Fruit fly (Drosophila melanogaster): Measurements from ENCODE around the gene CG4789.
A peak's percentile ranks its signal among the peaks of the same experiment; 100 is the strongest.

Gene CG4789

DNA sequence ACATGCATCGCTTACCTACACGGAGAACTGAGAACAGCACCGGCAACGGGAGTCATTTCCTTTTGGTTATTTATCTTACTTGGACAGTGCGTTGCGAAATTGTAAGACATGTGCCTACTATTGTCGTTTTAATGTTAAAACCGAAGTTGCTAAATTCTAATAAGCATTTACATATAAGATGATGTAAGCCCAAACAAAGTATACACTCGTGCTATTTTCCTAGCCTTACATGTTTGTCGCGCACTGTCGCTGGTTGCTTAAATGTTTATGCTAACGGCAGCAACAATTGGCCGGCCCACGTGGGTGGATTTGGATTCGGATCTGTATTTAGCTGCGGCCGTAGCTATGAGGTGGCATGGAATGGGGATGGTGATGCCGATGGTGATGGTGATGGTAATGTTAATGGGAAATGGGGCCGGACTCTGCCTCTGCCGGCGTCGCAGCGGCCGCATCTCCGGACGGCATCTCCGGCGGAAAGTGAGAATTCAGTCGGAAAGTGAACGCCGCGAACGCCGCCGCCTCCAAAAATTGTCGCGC, 10.6 kb downstream of the CG4789 start, which contains the start of gene CG4829 (continued):
- no peak for TF ChIP-seq CG2129 (GFP tag; IDR thresholded peaks at IDR 0.05; ENCODE audit: partially characterized antibody)
- TF ChIP-seq Tbp (GFP tag; optimal IDR thresholded peaks at IDR 0.05), result no peak
- TF ChIP-seq CG1602 (GFP tag; optimal IDR thresholded peaks at IDR 0.05), result peak; percentile 75
- peak; percentile 77 for TF ChIP-seq CG9727 (GFP tag; optimal IDR thresholded peaks at IDR 0.05)
- peak; percentile 94 for TF ChIP-seq dmrt99B (tag; optimal IDR thresholded peaks at IDR 0.05)
- TF ChIP-seq ATbp (GFP tag; optimal IDR thresholded peaks at IDR 0.05), result peak; percentile 90
- TF ChIP-seq CG15011 (GFP tag; optimal IDR thresholded peaks at IDR 0.05), result peak; percentile 76
- no peak for TF ChIP-seq cad (GFP tag; optimal IDR thresholded peaks at IDR 0.05)
- TF ChIP-seq CG33557 (GFP tag; optimal IDR thresholded peaks at IDR 0.05), result peak; percentile 52
- TF ChIP-seq CG4707 (GFP tag; optimal IDR thresholded peaks at IDR 0.05), result peak; percentile 74
- TF ChIP-seq CG12104 (GFP tag; optimal IDR thresholded peaks at IDR 0.05), result peak; percentile 79
- peak; percentile 66 for TF ChIP-seq CHES-1-like (GFP tag; optimal IDR thresholded peaks at IDR 0.05)
- peak; percentile 77 for TF ChIP-seq tx (GFP tag; optimal IDR thresholded peaks at IDR 0.05)
- TF ChIP-seq cg (GFP tag; optimal IDR thresholded peaks at IDR 0.05), result no peak
- peak; percentile 70 for TF ChIP-seq Camta (GFP tag; optimal IDR thresholded peaks at IDR 0.05)
- TF ChIP-seq Deaf1 (tag; optimal IDR thresholded peaks at IDR 0.05), result peak; percentile 63
- TF ChIP-seq CG1024 (GFP tag; IDR thresholded peaks at IDR 0.05), result peak; percentile 59
- peak; percentile 40 for TF ChIP-seq tup (GFP tag; optimal IDR thresholded peaks at IDR 0.05)
- 0 out of 2 replicates have a peak, but pooled peaks have one; percentile 49 for TF ChIP-seq CG16779 (GFP tag; IDR thresholded peaks at IDR 0.05)
- TF ChIP-seq dm (GFP tag; optimal IDR thresholded peaks at IDR 0.05), result peak; percentile 74
- TF ChIP-seq Aef1 (GFP tag; IDR thresholded peaks at IDR 0.05), result peak; percentile 86
- peak; percentile 88 for TF ChIP-seq nerfin-1 (tag; optimal IDR thresholded peaks at IDR 0.05)
- peak; percentile 66 for TF ChIP-seq NC2β (GFP tag; optimal IDR thresholded peaks at IDR 0.05)
- peak; percentile 81 for TF ChIP-seq CG13894 (tag; optimal IDR thresholded peaks at IDR 0.05)
- TF ChIP-seq Neu2 (GFP tag; optimal IDR thresholded peaks at IDR 0.05; ENCODE audit: borderline replicate concordance), result peak; percentile 22
- TF ChIP-seq CG10959 (GFP tag; IDR thresholded peaks at IDR 0.05), result peak; percentile 78
- TF ChIP-seq CG4820 (GFP tag; optimal IDR thresholded peaks at IDR 0.05), result peak; percentile 88
- TF ChIP-seq CG17568 (GFP tag; optimal IDR thresholded peaks at IDR 0.05), result peak; percentile 75
- peak; percentile 52 for TF ChIP-seq slou (GFP tag; optimal IDR thresholded peaks at IDR 0.05)
- TF ChIP-seq stc (GFP tag; IDR thresholded peaks at IDR 0.05), result peak; percentile 87
- TF ChIP-seq Antp (GFP tag; optimal IDR thresholded peaks at IDR 0.05), result peak; percentile 87
- TF ChIP-seq tin (GFP tag; optimal IDR thresholded peaks at IDR 0.05), result peak; percentile 88
- peak; percentile 25; the same call in 1 of the 2 replicates for TF ChIP-seq Poxn (GFP tag; IDR thresholded peaks at IDR 0.05)
- TF ChIP-seq yki (optimal IDR thresholded peaks at IDR 0.05), result no peak
- peak; percentile 92 for TF ChIP-seq sisA (GFP tag; IDR thresholded peaks at IDR 0.05)
- peak; percentile 73 for TF ChIP-seq ro (GFP tag; IDR thresholded peaks at IDR 0.05)
- peak; percentile 93 for TF ChIP-seq HLH3B (GFP tag; IDR thresholded peaks at IDR 0.05)
- TF ChIP-seq CG30020 (tag; optimal IDR thresholded peaks at IDR 0.05), result peak; percentile 33
- TF ChIP-seq Dbx (GFP tag; IDR thresholded peaks at IDR 0.05), result peak; percentile 82
- TF ChIP-seq CoRest (tag; optimal IDR thresholded peaks at IDR 0.05), result peak; percentile 90
- TF ChIP-seq gro (GFP tag; optimal IDR thresholded peaks at IDR 0.05), result peak; percentile 85
- peak; percentile 92 for TF ChIP-seq unpg (GFP tag; optimal IDR thresholded peaks at IDR 0.05)
- peak; percentile 86 for TF ChIP-seq CG1647 (GFP tag; optimal IDR thresholded peaks at IDR 0.05)
- TF ChIP-seq ranshi (GFP tag; IDR thresholded peaks at IDR 0.05), result peak; percentile 90
- TF ChIP-seq BtbVII (GFP tag; optimal IDR thresholded peaks at IDR 0.05), result peak; percentile 79
- TF ChIP-seq btn (GFP tag; optimal IDR thresholded peaks at IDR 0.05), result peak; percentile 76
- peak; percentile 70 for TF ChIP-seq CG43689 (GFP tag; IDR thresholded peaks at IDR 0.05)
- peak; percentile 79 for TF ChIP-seq CG10274 (GFP tag; optimal IDR thresholded peaks at IDR 0.05)
- TF ChIP-seq D19B (GFP tag; optimal IDR thresholded peaks at IDR 0.05), result peak; percentile 68
- TF ChIP-seq salm (tag; optimal IDR thresholded peaks at IDR 0.05), result peak; percentile 81
- peak; percentile 19 for TF ChIP-seq HmgD (GFP tag; optimal IDR thresholded peaks at IDR 0.05)

Measured in whole organism, embryonic.